Worm (Caenorhabditis elegans) whole organism, young adult: ENCODE measurements around the gene clec-85.

Experiments used
- B0019.2 ChIP-seq: fragments of 200-800 bp; sonication (Bioruptor generic); conservative IDR thresholded peaks from 2 replicates; pipeline ENCODE4 v1.3.6; 2022; ENCODE audit warnings: missing genetic modification reagents, missing genetic modification characterization, missing compliant biosample characterization
- B0035.1 ChIP-seq: sonication (generic microtip); optimal IDR thresholded peaks from 2 replicates; lab custom pipeline; 2016; ENCODE audit warnings: missing genetic modification characterization, mild to moderate bottlenecking, missing compliant biosample characterization, missing genotype, missing genetic modification reagents
- B0336.3 ChIP-seq: fragments of 200-800 bp; sonication (Bioruptor generic); IDR thresholded peaks from 2 replicates; pipeline ENCODE4 v1.3.6; 2022; ENCODE audit warnings: missing genetic modification characterization, missing compliant biosample characterization
- F10E7.11 ChIP-seq: sonication (generic microtip); optimal IDR thresholded peaks from 2 replicates; lab custom pipeline; 2017; ENCODE audit warnings: mild to moderate bottlenecking, missing genetic modification characterization, moderate library complexity, missing compliant biosample characterization
- F33H1.4 ChIP-seq: fragments of 200-800 bp; sonication (Bioruptor generic); IDR thresholded peaks from 2 replicates; pipeline ENCODE4 v1.3.6; 2022; ENCODE audit warnings: missing genetic modification reagents, missing genetic modification characterization, missing compliant biosample characterization
- F49E8.2 ChIP-seq: sonication (generic microtip); optimal IDR thresholded peaks from 3 replicates; lab custom pipeline; 2017; ENCODE audit warnings: missing genetic modification characterization, mild to moderate bottlenecking, missing compliant biosample characterization, antibody characterized with exemption, moderate library complexity; ENCODE audit not compliant: insufficient read depth
- F55B11.4 ChIP-seq: sonication (generic microtip); optimal IDR thresholded peaks from 2 replicates; lab custom pipeline; 2016; ENCODE audit warnings: missing compliant biosample characterization, missing genetic modification characterization, borderline replicate concordance; ENCODE audit not compliant: insufficient read depth
- Y56A3A.18 ChIP-seq: fragments of 200-800 bp; sonication (Bioruptor generic); IDR thresholded peaks from 2 replicates; pipeline ENCODE4 v1.3.6; 2022; ENCODE audit warnings: missing genetic modification reagents, missing genetic modification characterization, missing compliant biosample characterization
- ZK185.1 ChIP-seq: sonication (generic microtip); optimal IDR thresholded peaks from 2 replicates; lab custom pipeline; 2016; ENCODE audit warnings: mild to moderate bottlenecking, missing genetic modification characterization, missing compliant biosample characterization; ENCODE audit not compliant: poor library complexity, severe bottlenecking
- aptf-2 ChIP-seq: fragments of 200-800 bp; sonication (Bioruptor generic); conservative IDR thresholded peaks from 2 replicates; pipeline ENCODE4 v1.3.6; 2022; ENCODE audit warnings: missing genetic modification reagents, missing genetic modification characterization, missing compliant biosample characterization
- attf-3 ChIP-seq: fragments of 200-800 bp; sonication (Bioruptor generic); conservative IDR thresholded peaks from 2 replicates; pipeline ENCODE4 v1.3.6; 2022; ENCODE audit warnings: missing genetic modification reagents, missing genetic modification characterization, missing compliant biosample characterization
- attf-6 ChIP-seq: fragments of 200-800 bp; sonication (Bioruptor generic); IDR thresholded peaks from 2 replicates; pipeline ENCODE4 v1.3.6; 2022; ENCODE audit warnings: missing genetic modification reagents, missing genetic modification characterization, missing compliant biosample characterization
- ccch-3 ChIP-seq: fragments of 200-800 bp; sonication (Bioruptor generic); optimal IDR thresholded peaks from 2 replicates; lab custom pipeline; 2018; ENCODE audit warnings: mild to moderate bottlenecking, missing genetic modification characterization, missing compliant biosample characterization
- cebp-2 ChIP-seq: fragments of 200-800 bp; sonication (Bioruptor generic); IDR thresholded peaks from 2 replicates; pipeline ENCODE4 v1.3.6; 2022; ENCODE audit warnings: missing genetic modification characterization, missing compliant biosample characterization
- dpff-1 ChIP-seq: sonication (generic microtip); optimal IDR thresholded peaks from 2 replicates; lab custom pipeline; 2017; ENCODE audit warnings: mild to moderate bottlenecking, missing genetic modification characterization, missing compliant biosample characterization
- egl-44 ChIP-seq: fragments of 200-800 bp; sonication (Bioruptor generic); IDR thresholded peaks from 2 replicates; pipeline ENCODE4 v1.3.6; 2022; ENCODE audit warnings: missing genetic modification reagents, missing genetic modification characterization, missing compliant biosample characterization
- ekl-4 ChIP-seq: fragments of 200-800 bp; sonication (Bioruptor generic); IDR thresholded peaks from 2 replicates; pipeline ENCODE4 v1.3.6; 2022; ENCODE audit warnings: missing genetic modification reagents, missing genetic modification characterization, missing compliant biosample characterization
- fkh-3 ChIP-seq: sonication (generic microtip); optimal IDR thresholded peaks from 2 replicates; lab custom pipeline; 2016; ENCODE audit warnings: mild to moderate bottlenecking, missing genetic modification characterization, missing compliant biosample characterization
- hlh-26 ChIP-seq: fragments of 200-800 bp; sonication (Bioruptor generic); conservative IDR thresholded peaks from 2 replicates; pipeline ENCODE4 v1.3.6; 2022; ENCODE audit warnings: missing genetic modification reagents, missing genetic modification characterization, missing compliant biosample characterization
- hmg-1.2 ChIP-seq: fragments of 200-800 bp; sonication (Bioruptor generic); IDR thresholded peaks from 2 replicates; pipeline ENCODE4 v1.3.6; 2022; ENCODE audit warnings: missing genetic modification reagents, missing genetic modification characterization, missing compliant biosample characterization
- hmg-20 ChIP-seq: fragments of 200-800 bp; sonication (Bioruptor generic); IDR thresholded peaks from 2 replicates; pipeline ENCODE4 v1.3.6; 2022; ENCODE audit warnings: missing genetic modification reagents, missing genetic modification characterization, missing compliant biosample characterization
- hrde-1 ChIP-seq: sonication (generic microtip); optimal IDR thresholded peaks from 2 replicates; lab custom pipeline; 2016; ENCODE audit warnings: missing genetic modification characterization, mild to moderate bottlenecking, missing compliant biosample characterization, moderate library complexity, missing genotype, missing genetic modification reagents, borderline replicate concordance
- lag-1 ChIP-seq: fragments of 200-800 bp; sonication (Bioruptor generic); IDR thresholded peaks from 2 replicates; pipeline ENCODE4 v1.3.6; 2022; ENCODE audit warnings: missing genetic modification reagents, missing genetic modification characterization, missing compliant biosample characterization
- let-607 ChIP-seq, 2 experiments: fragments of 200-800 bp in 1 of 2; sonication (Bioruptor generic) in 1 of 2; sonication (generic microtip) in 1 of 2; optimal IDR thresholded peaks; 2 replicates each; lab custom pipeline; 2016 to 2018; ENCODE audit warnings: mild to moderate bottlenecking in 2 of 2, missing compliant biosample characterization in 2 of 2, missing genetic modification characterization in 2 of 2, moderate library complexity in 2 of 2, missing genotype in 1 of 2
- lin-26 ChIP-seq: fragments of 200-800 bp; sonication (Bioruptor generic); IDR thresholded peaks from 2 replicates; pipeline ENCODE4 v1.3.6; 2022; ENCODE audit warnings: missing genetic modification reagents, missing genetic modification characterization, missing compliant biosample characterization
- lin-35 ChIP-seq, 3 experiments: fragments of 150-350 bp in 2 of 3; sonication (generic microtip) in 1 of 3; optimal IDR thresholded peaks; 2 replicates each; lab custom pipeline; 2014 to 2018; ENCODE audit warnings: missing biosample characterization in 3 of 3, missing genetic modification characterization in 3 of 3, missing genetic modification reagents in 3 of 3
- lin-40 ChIP-seq: sonication (generic microtip); optimal IDR thresholded peaks from 2 replicates; lab custom pipeline; 2016; ENCODE audit warnings: missing genetic modification characterization, mild to moderate bottlenecking, missing compliant biosample characterization, missing genotype, missing genetic modification reagents
- lin-54 ChIP-seq: fragments of 200-800 bp; sonication (Bioruptor generic); optimal IDR thresholded peaks from 2 replicates; lab custom pipeline; 2018; ENCODE audit warnings: mild to moderate bottlenecking, missing genetic modification characterization, missing compliant biosample characterization
- lir-1 ChIP-seq: fragments of 200-800 bp; sonication (Bioruptor generic); conservative IDR thresholded peaks from 2 replicates; pipeline ENCODE4 v1.3.6; 2022; ENCODE audit warnings: missing genetic modification reagents, missing genetic modification characterization, missing compliant biosample characterization
- lsl-1 ChIP-seq: fragments of 200-800 bp; sonication (Bioruptor generic); optimal IDR thresholded peaks from 2 replicates; lab custom pipeline; 2018; ENCODE audit warnings: mild to moderate bottlenecking, missing genetic modification characterization, moderate library complexity, missing compliant biosample characterization
- madf-10 ChIP-seq: sonication (generic microtip); optimal IDR thresholded peaks from 2 replicates; lab custom pipeline; 2016; ENCODE audit warnings: mild to moderate bottlenecking, missing genetic modification characterization, missing compliant biosample characterization
- mcd-1 ChIP-seq: fragments of 200-800 bp; sonication (Bioruptor generic); IDR thresholded peaks from 2 replicates; pipeline ENCODE4 v1.3.6; 2022; ENCODE audit warnings: missing genetic modification reagents, missing genetic modification characterization, missing compliant biosample characterization
- mel-28 ChIP-seq: sonication (generic microtip); optimal IDR thresholded peaks from 2 replicates; lab custom pipeline; 2016; ENCODE audit warnings: borderline replicate concordance, mild to moderate bottlenecking, missing genetic modification characterization, missing compliant biosample characterization
- mes-4 ChIP-seq: sonication (generic microtip); optimal IDR thresholded peaks from 2 replicates; lab custom pipeline; 2016; ENCODE audit warnings: missing genotype, missing genetic modification characterization, missing compliant biosample characterization
- nfya-1 ChIP-seq: sonication (generic microtip); optimal IDR thresholded peaks from 2 replicates; lab custom pipeline; 2017; ENCODE audit warnings: antibody characterized with exemption, missing compliant biosample characterization, missing genetic modification characterization, borderline replicate concordance; ENCODE audit not compliant: insufficient read depth
- nhr-120 ChIP-seq: fragments of 200-800 bp; sonication (Bioruptor generic); IDR thresholded peaks from 2 replicates; pipeline ENCODE4 v1.3.6; 2022; ENCODE audit warnings: missing genetic modification characterization, missing compliant biosample characterization
- nhr-90 ChIP-seq: sonication (generic microtip); optimal IDR thresholded peaks from 2 replicates; lab custom pipeline; 2016; ENCODE audit warnings: missing genotype, mild to moderate bottlenecking, missing genetic modification characterization, missing compliant biosample characterization
- pbrm-1 ChIP-seq: fragments of 200-800 bp; sonication (Bioruptor generic); IDR thresholded peaks from 2 replicates; pipeline ENCODE4 v1.3.6; 2022; ENCODE audit warnings: missing genetic modification reagents, missing genetic modification characterization, missing compliant biosample characterization
- rcor-1 ChIP-seq: fragments of 200-800 bp; sonication (Bioruptor generic); IDR thresholded peaks from 2 replicates; pipeline ENCODE4 v1.3.6; 2022; ENCODE audit warnings: missing genetic modification reagents, missing genetic modification characterization, missing compliant biosample characterization
- rpc-1 ChIP-seq, 2 experiments: fragments of 150-350 bp in 1 of 2; sonication (generic microtip) in 1 of 2; optimal IDR thresholded peaks; 2 replicates each; lab custom pipeline; 2014 to 2018; ENCODE audit warnings: missing biosample characterization in 1 of 2, missing genetic modification characterization in 1 of 2, missing genetic modification reagents in 1 of 2, missing genotype in 1 of 2
- snpc-1.1 ChIP-seq: sonication (generic microtip); optimal IDR thresholded peaks from 2 replicates; lab custom pipeline; 2017; ENCODE audit warnings: missing genetic modification characterization, mild to moderate bottlenecking, missing compliant biosample characterization, antibody characterized with exemption, moderate library complexity, missing genotype, missing genetic modification reagents; ENCODE audit not compliant: insufficient read depth
- somi-1 ChIP-seq: fragments of 200-800 bp; sonication (Bioruptor generic); optimal IDR thresholded peaks from 2 replicates; lab custom pipeline; 2018; ENCODE audit warnings: mild to moderate bottlenecking, missing genetic modification characterization, missing compliant biosample characterization
- tbx-9 ChIP-seq: sonication (generic microtip); optimal IDR thresholded peaks from 2 replicates; lab custom pipeline; 2016; ENCODE audit warnings: borderline replicate concordance, missing genetic modification characterization, inconsistent platforms, missing compliant biosample characterization
- ztf-18 ChIP-seq: sonication (generic microtip); optimal IDR thresholded peaks from 2 replicates; lab custom pipeline; 2016; ENCODE audit warnings: missing genotype, mild to moderate bottlenecking, missing genetic modification characterization, missing compliant biosample characterization
- ztf-26 ChIP-seq: sonication (generic microtip); optimal IDR thresholded peaks from 2 replicates; lab custom pipeline; 2017; ENCODE audit warnings: missing genetic modification characterization, missing compliant biosample characterization
- ztf-28 ChIP-seq: fragments of 200-800 bp; sonication (Bioruptor generic); IDR thresholded peaks from 2 replicates; pipeline ENCODE4 v1.3.6; 2022; ENCODE audit warnings: missing genetic modification reagents, missing genetic modification characterization, missing compliant biosample characterization

The clec-85 gene

DNA sequence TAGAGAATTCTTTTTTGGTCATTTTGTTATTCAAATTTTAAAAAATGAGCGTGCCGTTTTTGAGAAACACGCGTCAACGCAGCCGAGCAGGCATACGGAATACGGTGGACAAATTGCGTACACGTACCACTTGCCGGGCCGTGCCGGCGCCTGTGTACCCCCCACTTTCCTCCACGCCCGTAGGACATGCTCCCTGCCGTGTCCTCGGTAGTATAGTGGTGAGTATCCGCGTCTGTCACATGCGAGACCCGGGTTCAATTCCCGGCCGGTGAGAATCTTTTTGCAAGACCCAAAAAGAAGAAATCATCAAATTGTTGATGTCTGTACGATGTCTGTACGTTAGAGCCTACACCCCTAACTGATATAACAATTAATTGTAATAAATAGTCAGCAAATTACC lies 42.5 kb upstream of the clec-85 start (continued):
- TF ChIP-seq lag-1 (GFP tag; lab: Robert Waterston, UW) (no peak), hmg-20 (GFP tag; lab: Robert Waterston, UW) (no peak), mel-28 (tag; lab: Kevin White, UChicago) (no peak), F55B11.4 (tag; lab: Kevin White, UChicago) (no peak), ztf-28 (GFP tag; lab: Robert Waterston, UW) (peak; percentile 13; the same call in 1 of the 2 replicates), somi-1 (GFP tag; lab: Kevin White, UChicago) (no peak), madf-10 (tag; lab: Kevin White, UChicago) (no peak), B0336.3 (no peak), lin-26 (GFP tag; lab: Robert Waterston, UW) (peak; percentile 75; the same call in 1 of the 2 replicates), attf-6 (GFP tag; lab: Robert Waterston, UW) (0 out of 2 replicates have a peak, but pooled peaks have one; percentile 30), F49E8.2 (tag; lab: Kevin White, UChicago) (no peak), nhr-90 (tag; lab: Kevin White, UChicago) (peak; percentile 24), lsl-1 (GFP tag; lab: Kevin White, UChicago) (peak; percentile 7), rpc-1 (optimal IDR thresholded peaks at IDR 0.05; lab: Kevin White, UChicago) (peak; percentile 46), rpc-1 (tag; optimal IDR thresholded peaks at IDR 0.05; lab: Kevin White, UChicago) (peak; percentile 72), lin-40 (no peak), rcor-1 (no peak), hmg-1.2 (GFP tag; lab: Robert Waterston, UW) (peak; percentile 59), lir-1 (GFP tag; lab: Robert Waterston, UW) (no peak), nfya-1 (no peak), pbrm-1 (GFP tag; lab: Robert Waterston, UW) (0 out of 2 replicates have a peak, but pooled peaks have one; percentile 27), ekl-4 (GFP tag; lab: Robert Waterston, UW) (no peak), lin-54 (GFP tag; lab: Kevin White, UChicago) (no peak), mcd-1 (peak; percentile 52; the same call in 1 of the 2 replicates), fkh-3 (no peak), F10E7.11 (tag; lab: Kevin White, UChicago) (no peak), nhr-120 (no peak), cebp-2 (GFP tag; lab: Robert Waterston, UW) (peak; percentile 33; the same call in 1 of the 2 replicates), attf-3 (GFP tag; lab: Robert Waterston, UW) (0 out of 2 replicates have a peak, but pooled peaks have one; percentile 26), Y56A3A.18 (GFP tag; lab: Robert Waterston, UW) (0 out of 2 replicates have a peak, but pooled peaks have one; percentile 29), ztf-18 (tag; lab: Kevin White, UChicago) (peak; percentile 17), ccch-3 (GFP tag; lab: Kevin White, UChicago) (no peak), hlh-26 (GFP tag; lab: Robert Waterston, UW) (no peak), egl-44 (GFP tag; lab: Robert Waterston, UW) (peak; percentile 60; the same call in 1 of the 2 replicates), tbx-9 (tag; lab: Kevin White, UChicago) (no peak), mes-4 (tag; lab: Kevin White, UChicago) (peak; percentile 26), let-607 (tag; optimal IDR thresholded peaks at IDR 0.05; lab: Kevin White, UChicago) (peak in 1 of 2 experiments; percentile 10), hrde-1 (tag; lab: Kevin White, UChicago) (no peak), ZK185.1 (tag; lab: Kevin White, UChicago) (no peak), lin-35 (GFP tag; optimal IDR thresholded peaks at IDR 0.05; lab: Kevin White, UChicago) (no peak), F33H1.4 (peak; percentile 35; the same call in 1 of the 2 replicates), dpff-1 (tag; lab: Kevin White, UChicago) (no peak), B0035.1 (tag; lab: Kevin White, UChicago) (no peak), aptf-2 (GFP tag; lab: Robert Waterston, UW) (no peak), snpc-1.1 (tag; lab: Kevin White, UChicago) (no peak), B0019.2 (GFP tag; lab: Robert Waterston, UW) (0 out of 2 replicates have a peak, but pooled peaks have one; percentile 8), ztf-26 (no peak)
